Worm (Caenorhabditis elegans) whole organism, L1 larva: ENCODE data around the gene vwa-8.

Experiments
- C04F5.9 ChIP-seq: sonication (generic microtip); optimal IDR thresholded peaks from 2 replicates; lab custom pipeline; 2016; ENCODE audit warnings: missing genetic modification characterization, missing compliant biosample characterization
- C16A3.4 ChIP-seq: fragments of 150-350 bp; optimal IDR thresholded peaks from 2 replicates; lab custom pipeline; 2014; ENCODE audit warnings: missing biosample characterization, missing genetic modification characterization
- Y116A8C.19 ChIP-seq: sonication (generic microtip); optimal IDR thresholded peaks from 2 replicates; lab custom pipeline; 2016; ENCODE audit warnings: missing compliant biosample characterization, missing genetic modification characterization, borderline replicate concordance
- aha-1 ChIP-seq: fragments of 150-350 bp; optimal IDR thresholded peaks from 2 replicates; lab custom pipeline; 2014; ENCODE audit warnings: missing biosample characterization, missing genetic modification characterization
- alr-1 ChIP-seq: fragments of 200-800 bp; sonication (Bioruptor generic); optimal IDR thresholded peaks from 2 replicates; lab custom pipeline; 2018; ENCODE audit warnings: borderline replicate concordance, mild to moderate bottlenecking, missing genetic modification characterization, missing compliant biosample characterization
- aly-2 ChIP-seq: fragments of 150-350 bp; optimal IDR thresholded peaks from 2 replicates; lab custom pipeline; 2014; ENCODE audit warnings: missing biosample characterization, missing genetic modification characterization
- blmp-1 ChIP-seq: fragments of 150-350 bp; optimal IDR thresholded peaks from 2 replicates; lab custom pipeline; 2014; ENCODE audit warnings: missing biosample characterization, missing genetic modification characterization
- ceh-8 ChIP-seq: fragments of 200-800 bp; sonication (Bioruptor generic); optimal IDR thresholded peaks from 2 replicates; lab custom pipeline; 2018; ENCODE audit warnings: mild to moderate bottlenecking, missing genetic modification characterization, moderate library complexity, missing compliant biosample characterization
- ceh-82 ChIP-seq, 3 experiments: fragments of 150-350 bp in 1 of 3; sonication (generic microtip) in 2 of 3; optimal IDR thresholded peaks; 2 replicates each; lab custom pipeline; 2014 to 2017; ENCODE audit warnings: missing biosample characterization in 3 of 3, missing genetic modification characterization in 3 of 3
- ceh-90 ChIP-seq: sonication (generic microtip); optimal IDR thresholded peaks from 2 replicates; lab custom pipeline; 2016; ENCODE audit warnings: missing genetic modification characterization, missing compliant biosample characterization
- ces-1 ChIP-seq: fragments of 150-350 bp; optimal IDR thresholded peaks from 2 replicates; lab custom pipeline; 2014; ENCODE audit warnings: missing biosample characterization, missing genetic modification reagents, missing genetic modification characterization
- dsc-1 ChIP-seq: sonication (generic microtip); optimal IDR thresholded peaks from 2 replicates; lab custom pipeline; 2016; ENCODE audit warnings: mild to moderate bottlenecking, missing genetic modification characterization, missing compliant biosample characterization
- efl-3 ChIP-seq: fragments of 200-800 bp; sonication (Bioruptor generic); optimal IDR thresholded peaks from 2 replicates; lab custom pipeline; 2018; ENCODE audit warnings: mild to moderate bottlenecking, missing genetic modification characterization, missing compliant biosample characterization
- egl-13 ChIP-seq: sonication (generic microtip); optimal IDR thresholded peaks from 2 replicates; lab custom pipeline; 2016; ENCODE audit warnings: missing genotype, missing genetic modification reagents, missing genetic modification characterization, missing compliant biosample characterization
- egl-27 ChIP-seq, 2 experiments: fragments of 150-350 bp in 1 of 2; sonication (generic microtip); optimal IDR thresholded peaks; 3 replicates each; lab custom pipeline; 2017 to 2018; ENCODE audit warnings: missing biosample characterization in 2 of 2, missing genetic modification characterization in 2 of 2, missing genetic modification reagents in 2 of 2
- elt-3 ChIP-seq, 6 experiments: fragments of 150-350 bp in 1 of 6; sonication (generic microtip); optimal IDR thresholded peaks; 2 replicates each; lab custom pipeline; 2017 to 2018; ENCODE audit warnings: missing biosample characterization in 6 of 6, missing genetic modification characterization in 6 of 6, inconsistent platforms in 1 of 6
- fkh-10 ChIP-seq: sonication (generic microtip); optimal IDR thresholded peaks from 2 replicates; lab custom pipeline; 2017; ENCODE audit warnings: missing biosample characterization, missing genetic modification reagents, missing genetic modification characterization
- fkh-4 ChIP-seq: sonication (generic microtip); optimal IDR thresholded peaks from 2 replicates; lab custom pipeline; 2016; ENCODE audit warnings: missing compliant biosample characterization, missing genetic modification characterization, borderline replicate concordance
- fkh-8 ChIP-seq: sonication (generic microtip); optimal IDR thresholded peaks from 2 replicates; lab custom pipeline; 2016; ENCODE audit warnings: mild to moderate bottlenecking, missing genetic modification characterization, missing compliant biosample characterization
- grh-1 ChIP-seq: fragments of 200-800 bp; sonication (Bioruptor generic); IDR thresholded peaks from 2 replicates; pipeline ENCODE4 v1.3.6; 2022; ENCODE audit warnings: missing genetic modification reagents, missing genetic modification characterization, missing compliant biosample characterization
- hpl-2 ChIP-seq: fragments of 150-350 bp; optimal IDR thresholded peaks from 2 replicates; lab custom pipeline; 2014; ENCODE audit warnings: missing biosample characterization, missing genetic modification reagents, missing genetic modification characterization
- irx-1 ChIP-seq: sonication (generic microtip); optimal IDR thresholded peaks from 2 replicates; lab custom pipeline; 2016; ENCODE audit warnings: missing genetic modification characterization, missing compliant biosample characterization
- jun-1 ChIP-seq: fragments of 150-350 bp; optimal IDR thresholded peaks from 2 replicates; lab custom pipeline; 2014; ENCODE audit warnings: missing biosample characterization, missing genetic modification reagents, missing genetic modification characterization
- lin-13 ChIP-seq: fragments of 150-350 bp; optimal IDR thresholded peaks from 2 replicates; lab custom pipeline; 2014; ENCODE audit warnings: missing biosample characterization, missing genetic modification reagents, missing genetic modification characterization
- lin-14 ChIP-seq: fragments of 200-800 bp; sonication (Bioruptor generic); optimal IDR thresholded peaks from 2 replicates; lab custom pipeline; 2018; ENCODE audit warnings: mild to moderate bottlenecking, missing genetic modification characterization, moderate library complexity, missing compliant biosample characterization
- lin-35 ChIP-seq, 2 experiments: fragments of 150-350 bp; optimal IDR thresholded peaks; 2 replicates each; lab custom pipeline; 2014; ENCODE audit warnings: missing biosample characterization in 2 of 2, missing genetic modification characterization in 2 of 2, missing genetic modification reagents in 2 of 2
- lin-39 ChIP-seq: fragments of 150-350 bp; optimal IDR thresholded peaks from 2 replicates; lab custom pipeline; 2014; ENCODE audit warnings: missing biosample characterization, missing genetic modification reagents, missing genetic modification characterization
- mab-9 ChIP-seq: fragments of 200-800 bp; sonication (Bioruptor generic); IDR thresholded peaks from 2 replicates; pipeline ENCODE4 v1.3.6; 2022; ENCODE audit warnings: missing genetic modification reagents, missing genetic modification characterization, missing compliant biosample characterization
- nhr-12 ChIP-seq: sonication (generic microtip); optimal IDR thresholded peaks from 2 replicates; lab custom pipeline; 2017; ENCODE audit warnings: missing biosample characterization, missing genetic modification characterization
- nhr-20 ChIP-seq: sonication (generic microtip); optimal IDR thresholded peaks from 2 replicates; lab custom pipeline; 2016; ENCODE audit warnings: mild to moderate bottlenecking, missing genetic modification characterization, missing compliant biosample characterization
- nhr-237 ChIP-seq: fragments of 150-350 bp; optimal IDR thresholded peaks from 2 replicates; lab custom pipeline; 2014; ENCODE audit warnings: missing biosample characterization, missing genetic modification characterization
- nhr-28 ChIP-seq: fragments of 150-350 bp; optimal IDR thresholded peaks from 2 replicates; lab custom pipeline; 2014; ENCODE audit warnings: missing biosample characterization, missing genetic modification characterization
- nhr-71 ChIP-seq: sonication (generic microtip); optimal IDR thresholded peaks from 2 replicates; lab custom pipeline; 2016; ENCODE audit warnings: mild to moderate bottlenecking, missing genetic modification characterization, moderate library complexity, missing compliant biosample characterization
- nhr-76 ChIP-seq: sonication (generic microtip); optimal IDR thresholded peaks from 2 replicates; lab custom pipeline; 2017; ENCODE audit warnings: missing biosample characterization, missing genetic modification characterization
- nhr-77 ChIP-seq: fragments of 150-350 bp; optimal IDR thresholded peaks from 2 replicates; lab custom pipeline; 2014; ENCODE audit warnings: missing biosample characterization, missing genetic modification characterization
- nhr-85 ChIP-seq: sonication (generic microtip); peaks from one replicate; lab custom pipeline; 2016; ENCODE audit warnings: missing genetic modification characterization, inconsistent platforms, missing compliant biosample characterization
- nhr-90 ChIP-seq: sonication (generic microtip); optimal IDR thresholded peaks from 2 replicates; lab custom pipeline; 2016; ENCODE audit warnings: mild to moderate bottlenecking, missing genetic modification characterization, missing compliant biosample characterization; ENCODE audit not compliant: poor library complexity
- pax-3 ChIP-seq: fragments of 200-800 bp; sonication (Bioruptor generic); optimal IDR thresholded peaks from 2 replicates; lab custom pipeline; 2018; ENCODE audit warnings: mild to moderate bottlenecking, missing genetic modification characterization, moderate library complexity, missing compliant biosample characterization
- rnt-1 ChIP-seq: sonication (generic microtip); optimal IDR thresholded peaks from 2 replicates; lab custom pipeline; 2016; ENCODE audit warnings: mild to moderate bottlenecking, missing genetic modification characterization, moderate library complexity, missing compliant biosample characterization
- skn-1 ChIP-seq: fragments of 150-350 bp; optimal IDR thresholded peaks from 2 replicates; lab custom pipeline; 2014; ENCODE audit warnings: missing biosample characterization, missing genetic modification characterization
- snpc-4 ChIP-seq: fragments of 150-350 bp; optimal IDR thresholded peaks from 2 replicates; lab custom pipeline; 2014; ENCODE audit warnings: missing biosample characterization, missing genetic modification characterization
- snu-23 ChIP-seq: sonication (generic microtip); optimal IDR thresholded peaks from 2 replicates; lab custom pipeline; 2016; ENCODE audit warnings: missing genetic modification characterization, missing compliant biosample characterization
- sox-4 ChIP-seq: sonication (generic microtip); optimal IDR thresholded peaks from 2 replicates; lab custom pipeline; 2016; ENCODE audit warnings: missing genetic modification characterization, missing compliant biosample characterization
- sptf-1 ChIP-seq: fragments of 150-350 bp; optimal IDR thresholded peaks from 2 replicates; lab custom pipeline; 2014; ENCODE audit warnings: missing biosample characterization, missing genetic modification characterization
- sup-37 ChIP-seq: fragments of 200-800 bp; sonication (Bioruptor generic); optimal IDR thresholded peaks from 2 replicates; lab custom pipeline; 2018; ENCODE audit warnings: mild to moderate bottlenecking, missing genetic modification characterization, missing compliant biosample characterization
- tlp-1 ChIP-seq: fragments of 150-350 bp; optimal IDR thresholded peaks from 2 replicates; lab custom pipeline; 2014; ENCODE audit warnings: missing biosample characterization, missing genetic modification characterization
- unc-62 ChIP-seq: fragments of 150-350 bp; optimal IDR thresholded peaks from 2 replicates; lab custom pipeline; 2014; ENCODE audit warnings: missing biosample characterization, missing genetic modification reagents, missing genetic modification characterization
- vab-15 ChIP-seq: sonication (generic microtip); optimal IDR thresholded peaks from 2 replicates; lab custom pipeline; 2017; ENCODE audit warnings: missing genotype, mild to moderate bottlenecking, missing genetic modification characterization, missing compliant biosample characterization
- xbp-1 ChIP-seq: sonication (generic microtip); optimal IDR thresholded peaks from 2 replicates; lab custom pipeline; 2016; ENCODE audit warnings: missing genetic modification characterization, missing compliant biosample characterization
- zip-4 ChIP-seq: fragments of 200-800 bp; sonication (Bioruptor generic); optimal IDR thresholded peaks from 2 replicates; lab custom pipeline; 2018; ENCODE audit warnings: mild to moderate bottlenecking, missing genetic modification characterization, moderate library complexity, missing compliant biosample characterization
- ztf-4 ChIP-seq: fragments of 150-350 bp; optimal IDR thresholded peaks from 2 replicates; lab custom pipeline; 2014; ENCODE audit warnings: missing biosample characterization, missing genetic modification characterization

vwa-8 gene

DNA sequence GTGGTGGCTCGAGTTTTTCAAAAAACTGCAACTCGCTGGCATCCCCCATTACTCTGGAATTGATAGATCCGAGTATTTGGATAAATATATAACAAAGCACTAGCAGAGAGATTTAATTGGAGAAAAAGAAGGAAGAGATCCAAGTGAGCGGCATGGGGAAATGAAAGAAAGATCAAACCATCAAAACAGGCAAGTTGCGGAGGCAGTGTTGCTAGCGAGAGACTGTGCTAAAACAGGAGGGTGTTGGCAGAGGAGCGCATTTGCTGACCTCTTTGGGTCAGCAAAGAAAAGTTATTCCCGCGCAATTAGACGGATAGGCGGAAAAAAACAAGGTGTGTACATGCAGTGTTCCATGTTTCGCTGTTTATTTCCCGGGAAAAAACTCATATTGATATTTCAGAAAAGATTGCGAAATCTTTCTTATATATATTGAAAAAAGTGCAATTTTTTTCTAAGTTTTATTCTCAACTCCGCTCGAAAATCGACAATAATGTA, 15.6 kb upstream of the vwa-8 start, which contains the start of gene ppk-3 (continued):
- TF ChIP-seq alr-1 (tag; lab: Kevin White, UChicago) = no peak
- peak; percentile 84 for TF ChIP-seq jun-1 (tag; lab: Kevin White, UChicago)
- TF ChIP-seq ceh-8 (GFP tag; lab: Kevin White, UChicago) = peak; percentile 49
- peak; percentile 70 for TF ChIP-seq snpc-4
- peak; percentile 87 for TF ChIP-seq nhr-90
- TF ChIP-seq nhr-71 = peak; percentile 96
- TF ChIP-seq nhr-77 (tag; lab: Kevin White, UChicago) = peak; percentile 78
- no peak for TF ChIP-seq egl-27 (tag; optimal IDR thresholded peaks at IDR 0.05; lab: Kevin White, UChicago)
- TF ChIP-seq egl-13 (tag; lab: Kevin White, UChicago) = peak; percentile 63
- TF ChIP-seq C04F5.9 (tag; lab: Kevin White, UChicago) = peak; percentile 59
- TF ChIP-seq lin-35 (GFP tag; optimal IDR thresholded peaks at IDR 0.05; lab: Kevin White, UChicago) = peak; percentile 84 to 88
- peak; percentile 81 for TF ChIP-seq irx-1
- TF ChIP-seq aha-1 (tag; lab: Kevin White, UChicago) = no peak
- TF ChIP-seq fkh-8 (tag; lab: Kevin White, UChicago) = peak; percentile 74
- TF ChIP-seq sup-37 (GFP tag; lab: Kevin White, UChicago) = peak; percentile 56
- TF ChIP-seq nhr-85 (tag; lab: Kevin White, UChicago) = peak; percentile 92
- peak; percentile 20 for TF ChIP-seq hpl-2 (GFP tag; lab: Kevin White, UChicago)
- TF ChIP-seq lin-14 (GFP tag; lab: Kevin White, UChicago) = peak; percentile 93
- peak; percentile 81 for TF ChIP-seq lin-39
- TF ChIP-seq fkh-10 (GFP tag; lab: Kevin White, UChicago) = peak; percentile 40
- peak; percentile 33 for TF ChIP-seq sox-4 (tag; lab: Kevin White, UChicago)
- TF ChIP-seq nhr-12 = no peak
- TF ChIP-seq elt-3 (tag; optimal IDR thresholded peaks at IDR 0.05; lab: Kevin White, UChicago) = peak in 5 of 6 experiments; percentile 50 to 87 (median 64)
- TF ChIP-seq ceh-82 (tag; optimal IDR thresholded peaks at IDR 0.05; lab: Kevin White, UChicago) = peak; percentile 79 to 88 (median 83)
- TF ChIP-seq mab-9 (GFP tag; lab: Robert Waterston, UW) = peak; percentile 36
- TF ChIP-seq nhr-237 (tag; lab: Kevin White, UChicago) = peak; percentile 29
- peak; percentile 93 for TF ChIP-seq nhr-20 (tag; lab: Kevin White, UChicago)
- TF ChIP-seq C16A3.4 = peak; percentile 90

DNA sequence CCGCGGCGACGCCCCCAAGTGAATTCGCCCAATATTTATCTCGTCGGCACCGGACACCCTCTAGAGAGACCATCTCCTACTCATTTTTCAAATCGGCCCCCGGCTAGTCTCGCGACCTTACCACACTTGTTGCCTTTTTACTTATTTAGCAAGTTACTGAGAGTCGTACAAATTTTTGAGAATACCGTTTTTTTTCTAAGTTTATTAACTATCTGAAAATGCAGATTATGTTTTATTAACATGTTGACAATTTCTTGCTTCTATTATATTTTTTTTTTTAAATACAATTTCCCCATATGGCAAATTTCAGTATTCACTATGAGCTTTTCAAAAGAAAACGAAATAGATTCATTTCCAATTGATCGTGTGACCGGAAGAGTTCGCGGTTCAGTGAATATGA, 14.5 kb upstream of the vwa-8 start, which contains the start of the genes F11C1.4 and F11C1.10:
TSS of gene F11C1.4 (plus strand) at position 301 of the 400 bp plus-strand sequence.
TSS of gene F11C1.10 (plus strand) at position 309 of the 400 bp plus-strand sequence.
- TF ChIP-seq tlp-1 (tag; lab: Kevin White, UChicago) (no peak), nhr-12 (no peak), nhr-237 (tag; lab: Kevin White, UChicago) (no peak), nhr-28 (tag; lab: Kevin White, UChicago) (no peak), ztf-4 (tag; lab: Kevin White, UChicago) (no peak), rnt-1 (no peak), efl-3 (GFP tag; lab: Kevin White, UChicago) (no peak), elt-3 (tag; optimal IDR thresholded peaks at IDR 0.05; lab: Kevin White, UChicago) (no peak), Y116A8C.19 (no peak), blmp-1 (no peak), zip-4 (GFP tag; lab: Kevin White, UChicago) (no peak), nhr-76 (tag; lab: Kevin White, UChicago) (no peak), sptf-1 (tag; lab: Kevin White, UChicago) (no peak), ceh-90 (tag; lab: Kevin White, UChicago) (no peak)

DNA sequence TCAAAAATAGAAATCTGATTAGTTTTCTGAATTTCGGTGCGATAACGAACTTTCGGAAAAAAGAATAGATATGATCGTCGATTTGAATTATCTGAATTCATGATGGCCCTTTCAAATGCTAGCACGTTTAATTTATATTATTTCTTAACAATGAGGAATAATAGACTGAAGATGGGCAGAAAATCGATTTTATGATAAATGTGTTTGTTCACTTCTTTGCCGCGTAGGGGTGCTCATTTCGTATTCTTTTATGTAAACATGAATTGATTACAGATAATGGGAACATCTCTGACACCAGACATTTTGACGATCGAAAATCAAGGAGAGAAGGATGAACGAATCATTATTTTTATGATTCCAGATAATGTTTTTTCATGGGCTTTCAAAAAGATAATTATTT, 13.8 kb upstream of the vwa-8 start, which contains the start of gene F11C1.9:
TSS of gene F11C1.9 (minus strand) at position 101 of the 400 bp plus-strand sequence.
- no peak for TF ChIP-seq vab-15 (tag; lab: Kevin White, UChicago)
- TF ChIP-seq ces-1 = no peak
- no peak for TF ChIP-seq nhr-28 (tag; lab: Kevin White, UChicago)
- TF ChIP-seq xbp-1 (tag; lab: Kevin White, UChicago) = no peak
- no peak for TF ChIP-seq pax-3 (tag; lab: Kevin White, UChicago)
- no peak for TF ChIP-seq unc-62 (GFP tag; lab: Kevin White, UChicago)
- no peak for TF ChIP-seq efl-3 (GFP tag; lab: Kevin White, UChicago)
- no peak for TF ChIP-seq lin-14 (GFP tag; lab: Kevin White, UChicago)
- no peak for TF ChIP-seq zip-4 (GFP tag; lab: Kevin White, UChicago)
- no peak for TF ChIP-seq grh-1 (GFP tag; lab: Robert Waterston, UW)
- TF ChIP-seq fkh-4 = no peak
- no peak for TF ChIP-seq aly-2 (tag; lab: Kevin White, UChicago)
- no peak for TF ChIP-seq skn-1
- TF ChIP-seq lin-13 (GFP tag; lab: Kevin White, UChicago) = no peak
- TF ChIP-seq dsc-1 (tag; lab: Kevin White, UChicago) = no peak
- TF ChIP-seq snu-23 (GFP tag; lab: Kevin White, UChicago) = no peak
- TF ChIP-seq, all 84 proteins: peak for 0
